Worm (Caenorhabditis elegans): ENCODE results near the gene Y66D12A.11.
A peak's percentile ranks its signal among the peaks of the same experiment; 100 is the strongest.

The Y66D12A.11 gene

DNA sequence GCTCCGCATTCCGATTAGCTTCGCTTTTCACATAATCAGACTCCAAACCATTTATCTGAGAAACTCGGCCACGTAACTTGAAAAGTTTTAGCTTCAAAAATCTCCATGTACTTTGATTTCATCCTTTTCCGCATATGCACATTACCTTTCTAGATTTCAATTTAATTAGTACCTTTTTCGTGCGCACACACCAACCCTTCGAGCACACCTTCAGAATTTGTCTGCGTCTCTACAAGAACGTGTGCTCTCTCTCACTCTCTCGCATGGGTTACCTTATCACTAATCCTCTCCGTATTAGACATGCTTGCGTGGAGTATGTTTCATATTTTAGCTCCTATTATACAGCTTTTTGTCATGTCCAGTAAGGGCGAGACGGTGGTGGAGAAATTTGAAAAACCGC lies 46.3 kb downstream of the Y66D12A.11 start, which contains the start of gene Y66D12A.30:
TSS of gene Y66D12A.30 (plus strand) at position 301 of the 400 bp plus-strand sequence.
- TF ChIP-seq hmg-4 (GFP tag; optimal IDR thresholded peaks at IDR 0.05) (no peak), B0310.2 (tag; optimal IDR thresholded peaks at IDR 0.05) (no peak), aly-1 (tag; optimal IDR thresholded peaks at IDR 0.05) (no peak), ets-7 (tag; optimal IDR thresholded peaks at IDR 0.05) (no peak), ceh-36 (tag; optimal IDR thresholded peaks at IDR 0.05) (no peak), pes-1 (GFP tag; IDR thresholded peaks at IDR 0.05) (no peak), hnd-1 (tag; optimal IDR thresholded peaks at IDR 0.05) (no peak), tbx-11 (GFP tag; IDR thresholded peaks at IDR 0.05) (no peak), scrt-1 (GFP tag; IDR thresholded peaks at IDR 0.05) (no peak), ama-1 (optimal IDR thresholded peaks at IDR 0.05) (no peak), F13C5.2 (tag; optimal IDR thresholded peaks at IDR 0.05) (no peak)

ce11 chrIII:11611618-11612247 lies 48.5 kb downstream of the Y66D12A.11 start:
- TF ChIP-seq ceh-13 (GFP tag; optimal IDR thresholded peaks at IDR 0.05) (no peak), pes-1 (GFP tag; IDR thresholded peaks at IDR 0.05) (0 out of 2 replicates have a peak, but pooled peaks have one; percentile 44)

ce11 chrIII:11612371-11612770 lies 49.1 kb downstream of the Y66D12A.11 start, which contains the start of the genes Y66A7A.9 and Y66A7A.4:
Y66A7A.9 (minus strand) TSS chrIII:11612471.
Y66A7A.4 (plus strand) TSS chrIII:11612607.
- no peak for TF ChIP-seq scrt-1 (GFP tag; IDR thresholded peaks at IDR 0.05)
- no peak for TF ChIP-seq tbx-11 (GFP tag; IDR thresholded peaks at IDR 0.05)
- no peak for TF ChIP-seq ets-7 (tag; optimal IDR thresholded peaks at IDR 0.05)
- no peak for TF ChIP-seq pes-1 (GFP tag; IDR thresholded peaks at IDR 0.05)
- no peak for TF ChIP-seq tbx-37 (GFP tag; conservative IDR thresholded peaks at IDR 0.05)
- no peak for TF ChIP-seq F13C5.2 (tag; optimal IDR thresholded peaks at IDR 0.05)
- TF ChIP-seq ceh-36 (tag; optimal IDR thresholded peaks at IDR 0.05) = no peak
- TF ChIP-seq ama-1 (optimal IDR thresholded peaks at IDR 0.05) = no peak
- TF ChIP-seq sea-1 (GFP tag; conservative IDR thresholded peaks at IDR 0.05) = no peak
- TF ChIP-seq B0310.2 (tag; optimal IDR thresholded peaks at IDR 0.05) = no peak
- no peak for TF ChIP-seq flt-1 (GFP tag; IDR thresholded peaks at IDR 0.05)
- TF ChIP-seq hmg-4 (GFP tag; optimal IDR thresholded peaks at IDR 0.05) = no peak
- TF ChIP-seq hnd-1 (tag; optimal IDR thresholded peaks at IDR 0.05) = no peak
- TF ChIP-seq tra-4 (tag; optimal IDR thresholded peaks at IDR 0.05) = no peak
- TF ChIP-seq ceh-13 (GFP tag; optimal IDR thresholded peaks at IDR 0.05) = no peak
- no peak for TF ChIP-seq aly-1 (tag; optimal IDR thresholded peaks at IDR 0.05)
- no peak for TF ChIP-seq hmbx-1 (tag; optimal IDR thresholded peaks at IDR 0.05)

DNA sequence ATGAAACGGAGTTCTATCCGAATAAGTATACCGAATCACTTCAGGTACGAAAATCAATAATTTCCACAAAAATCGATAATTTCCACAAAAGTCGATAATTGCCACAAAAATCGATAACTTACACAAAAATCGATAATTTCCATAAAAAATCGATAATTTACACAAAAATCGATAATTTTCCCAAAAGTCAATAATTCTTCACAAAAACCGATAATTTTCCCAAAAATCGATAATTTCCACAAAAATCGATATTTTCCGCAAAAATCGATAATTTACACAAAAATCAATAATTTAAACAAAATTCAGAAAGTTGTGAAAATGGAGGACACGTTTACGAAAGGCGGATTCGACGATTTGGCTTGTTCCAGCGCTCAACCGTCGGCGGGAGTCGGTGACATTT lies 51.6 kb downstream of the Y66D12A.11 start:
- TF ChIP-seq hmbx-1 (tag; optimal IDR thresholded peaks at IDR 0.05) (no peak), tra-4 (tag; optimal IDR thresholded peaks at IDR 0.05) (no peak), flt-1 (GFP tag; IDR thresholded peaks at IDR 0.05) (no peak), ama-1 (optimal IDR thresholded peaks at IDR 0.05) (no peak), ets-7 (tag; optimal IDR thresholded peaks at IDR 0.05) (no peak), sea-1 (GFP tag; conservative IDR thresholded peaks at IDR 0.05) (no peak)

All from whole organism, early embryonic.